Worm (Caenorhabditis elegans): ENCODE data around the gene glp-1.
A peak's percentile ranks its signal among the peaks of the same experiment; 100 is the strongest.

glp-1 gene

ce11 chrIII:9053263-9053662 is 38.8 kb upstream of the glp-1 start:
- TF ChIP-seq ama-1 (optimal IDR thresholded peaks at IDR 0.05) (peak; percentile 83), R02D3.7 (tag; optimal IDR thresholded peaks at IDR 0.05) (no peak)

ce11 chrIII:9053740-9054252 is 38.2 kb upstream of the glp-1 start, which contains the start of gene R107.5:
Gene R107.5 (minus strand): TSS chrIII:9053790.
- TF ChIP-seq nhr-76 (tag; optimal IDR thresholded peaks at IDR 0.05), result no peak
- TF ChIP-seq lin-15B (tag; optimal IDR thresholded peaks at IDR 0.05), result peak; percentile 79
- peak; percentile 41 for TF ChIP-seq fos-1 (tag; optimal IDR thresholded peaks at IDR 0.05)
- peak; percentile 67 for TF ChIP-seq elt-2 (tag; optimal IDR thresholded peaks at IDR 0.05)
- peak; percentile 97 for TF ChIP-seq jun-1 (tag; optimal IDR thresholded peaks at IDR 0.05)
- TF ChIP-seq zag-1 (tag; optimal IDR thresholded peaks at IDR 0.05), result no peak
- TF ChIP-seq elt-1 (tag; optimal IDR thresholded peaks at IDR 0.05), result peak; percentile 16
- peak; percentile 80 for TF ChIP-seq sea-2 (GFP tag; optimal IDR thresholded peaks at IDR 0.05)
- TF ChIP-seq nhr-237 (tag; optimal IDR thresholded peaks at IDR 0.05), result no peak
- TF ChIP-seq unc-62 (GFP tag; optimal IDR thresholded peaks at IDR 0.05), result no peak
- TF ChIP-seq ceh-28 (tag; optimal IDR thresholded peaks at IDR 0.05), result peak; percentile 80
- TF ChIP-seq ceh-16 (tag; optimal IDR thresholded peaks at IDR 0.05), result no peak
- TF ChIP-seq lsy-12 (tag; optimal IDR thresholded peaks at IDR 0.05), result peak; percentile 99
- peak; percentile 97 for TF ChIP-seq ama-1 (optimal IDR thresholded peaks at IDR 0.05)
- peak; percentile 56 for TF ChIP-seq mml-1 (tag; optimal IDR thresholded peaks at IDR 0.05)
- TF ChIP-seq eor-1 (tag; optimal IDR thresholded peaks at IDR 0.05), result no peak
- no peak for TF ChIP-seq ztf-11 (tag; optimal IDR thresholded peaks at IDR 0.05)
- TF ChIP-seq R02D3.7 (tag; optimal IDR thresholded peaks at IDR 0.05), result peak; percentile 62
- peak; percentile 26 to 84 (median 75) for TF ChIP-seq elt-3 (tag; optimal IDR thresholded peaks at IDR 0.05)
- peak; percentile 80 for TF ChIP-seq pha-4 (tag; optimal IDR thresholded peaks at IDR 0.05)
- TF ChIP-seq nhr-77 (tag; optimal IDR thresholded peaks at IDR 0.05), result no peak
- TF ChIP-seq ztf-4 (tag; optimal IDR thresholded peaks at IDR 0.05), result peak; percentile 27
- no peak for TF ChIP-seq daf-12 (tag; optimal IDR thresholded peaks at IDR 0.05)
- TF ChIP-seq nhr-25 (tag; optimal IDR thresholded peaks at IDR 0.05), result peak; percentile 99
- peak; percentile 87 for TF ChIP-seq mdl-1 (tag; optimal IDR thresholded peaks at IDR 0.05)
- no peak for TF ChIP-seq nhr-12 (tag; optimal IDR thresholded peaks at IDR 0.05)
- TF ChIP-seq ceh-9 (tag; optimal IDR thresholded peaks at IDR 0.05), result no peak
- TF ChIP-seq nfya-1 (tag; optimal IDR thresholded peaks at IDR 0.05; ENCODE audit: insufficient read depth), result peak; percentile 96
- TF ChIP-seq snpc-4 (tag; optimal IDR thresholded peaks at IDR 0.05), result no peak
- TF ChIP-seq unc-39 (tag; optimal IDR thresholded peaks at IDR 0.05), result no peak
- no peak for TF ChIP-seq ZK546.5 (tag; optimal IDR thresholded peaks at IDR 0.05)
- TF ChIP-seq ceh-82 (tag; optimal IDR thresholded peaks at IDR 0.05), result no peak
- peak; percentile 92 for TF ChIP-seq nhr-43 (tag; optimal IDR thresholded peaks at IDR 0.05; ENCODE audit: poor library complexity, severe bottlenecking)
- TF ChIP-seq lin-39 (tag; optimal IDR thresholded peaks at IDR 0.05), result peak; percentile 92
- TF ChIP-seq aly-2 (tag; optimal IDR thresholded peaks at IDR 0.05), result no peak
- TF ChIP-seq nhr-67 (tag; optimal IDR thresholded peaks at IDR 0.05), result no peak
- no peak for TF ChIP-seq nhr-28 (tag; optimal IDR thresholded peaks at IDR 0.05)
- TF ChIP-seq nhr-23 (tag; optimal IDR thresholded peaks at IDR 0.05), result peak; percentile 97
- peak; percentile 90 for TF ChIP-seq egl-5 (tag; optimal IDR thresholded peaks at IDR 0.05)
- no peak for TF ChIP-seq nhr-11 (tag; optimal IDR thresholded peaks at IDR 0.05)
- peak; percentile 82 for TF ChIP-seq hmg-11 (tag; optimal IDR thresholded peaks at IDR 0.05)
- TF ChIP-seq skn-1 (tag; optimal IDR thresholded peaks at IDR 0.05), result no peak
- TF ChIP-seq tbx-2 (tag; optimal IDR thresholded peaks at IDR 0.05), result peak; percentile 91
- TF ChIP-seq fkh-10 (GFP tag; optimal IDR thresholded peaks at IDR 0.05), result peak; percentile 49
- TF ChIP-seq egl-27 (tag; optimal IDR thresholded peaks at IDR 0.05), result peak; percentile 30
- TF ChIP-seq pqm-1 (tag; optimal IDR thresholded peaks at IDR 0.05), result peak; percentile 26
- TF ChIP-seq fkh-2 (tag; optimal IDR thresholded peaks at IDR 0.05), result no peak
